Worm (Caenorhabditis elegans): ENCODE results near the gene clec-43.

ce11 chrII:922778-923177 lies 21.1 kb upstream of the clec-43 start:
- TF ChIP-seq unc-55 (GFP tag; optimal IDR thresholded peaks at IDR 0.05) (no peak), dmd-4 (tag; optimal IDR thresholded peaks at IDR 0.05; ENCODE audit: borderline replicate concordance) (no peak), ets-4 (tag; optimal IDR thresholded peaks at IDR 0.05) (no peak), tbx-2 (tag; optimal IDR thresholded peaks at IDR 0.05) (no peak), elt-2 (tag; optimal IDR thresholded peaks at IDR 0.05) (no peak), tbx-7 (tag; optimal IDR thresholded peaks at IDR 0.05) (no peak), pha-4 (tag; optimal IDR thresholded peaks at IDR 0.05) (no peak), unc-86 (tag; optimal IDR thresholded peaks at IDR 0.05) (no peak)

All from whole organism, late embryonic.